Worm (Caenorhabditis elegans): Measurements from ENCODE around the gene rabr-1.

rabr-1 gene

ce11 chrX:2447214-2447613 lies 48.8 kb upstream of the rabr-1 start:
- no peak for TF ChIP-seq ztf-11 (tag; optimal IDR thresholded peaks at IDR 0.05)
- TF ChIP-seq dmd-6 (GFP tag; IDR thresholded peaks at IDR 0.05) = no peak
- peak; percentile 34; the same call in 1 of the 2 replicates for TF ChIP-seq set-16 (GFP tag; IDR thresholded peaks at IDR 0.05)
- no peak for TF ChIP-seq T26A8.4 (GFP tag; IDR thresholded peaks at IDR 0.05)

ce11 chrX:2450994-2451393 lies 45.0 kb upstream of the rabr-1 start:
- TF ChIP-seq spr-3 (GFP tag; optimal IDR thresholded peaks at IDR 0.05) (no peak), T26A8.4 (GFP tag; IDR thresholded peaks at IDR 0.05) (no peak), set-16 (GFP tag; IDR thresholded peaks at IDR 0.05) (peak; percentile 50; the same call in 1 of the 2 replicates), nhr-111 (GFP tag; optimal IDR thresholded peaks at IDR 0.05) (no peak), dve-1 (tag; optimal IDR thresholded peaks at IDR 0.05; ENCODE audit: insufficient read depth) (no peak), ztf-7 (tag; optimal IDR thresholded peaks at IDR 0.05) (no peak), ctbp-1 (GFP tag; IDR thresholded peaks at IDR 0.05) (0 out of 2 replicates have a peak, but pooled peaks have one; percentile 16), aha-1 (tag) (peak; percentile 3), nhr-77 (tag; optimal IDR thresholded peaks at IDR 0.05) (no peak), madf-5 (GFP tag; IDR thresholded peaks at IDR 0.05) (no peak), daf-16 (GFP tag; optimal IDR thresholded peaks at IDR 0.05) (no peak), daf-16 (tag; optimal IDR thresholded peaks at IDR 0.05) (no peak), nhr-48 (tag; optimal IDR thresholded peaks at IDR 0.05) (no peak), nhr-237 (tag; optimal IDR thresholded peaks at IDR 0.05) (no peak), ceh-28 (tag; optimal IDR thresholded peaks at IDR 0.05) (no peak)

ce11 chrX:2452297-2452696 lies 43.7 kb upstream of the rabr-1 start:
- TF ChIP-seq zag-1 (tag; optimal IDR thresholded peaks at IDR 0.05) (no peak), hlh-11 (tag; optimal IDR thresholded peaks at IDR 0.05) (peak; percentile 14), lin-38 (GFP tag; IDR thresholded peaks at IDR 0.05) (no peak), D1046.2 (GFP tag; IDR thresholded peaks at IDR 0.05) (no peak), aha-1 (tag) (no peak), nhr-28 (tag; optimal IDR thresholded peaks at IDR 0.05) (no peak)

- TF ChIP-seq lin-1 (GFP tag; IDR thresholded peaks at IDR 0.05) (no peak), ceh-44 (GFP tag; IDR thresholded peaks at IDR 0.05) (no peak), Y75B8A.6 (GFP tag; IDR thresholded peaks at IDR 0.05) (no peak), unc-130 (GFP tag; optimal IDR thresholded peaks at IDR 0.05) (no peak), ceh-28 (tag; optimal IDR thresholded peaks at IDR 0.05) (no peak), R02D3.7 (tag; optimal IDR thresholded peaks at IDR 0.05) (no peak), daf-8 (GFP tag; IDR thresholded peaks at IDR 0.05) (no peak), unc-62 (GFP tag; optimal IDR thresholded peaks at IDR 0.05 in 1 of 2) (no peak), unc-62 (tag; optimal IDR thresholded peaks at IDR 0.05) (no peak), mep-1 (tag; optimal IDR thresholded peaks at IDR 0.05) (no peak), unc-39 (tag; optimal IDR thresholded peaks at IDR 0.05) (no peak), lin-15B (tag; optimal IDR thresholded peaks at IDR 0.05) (no peak), ZK546.5 (tag; optimal IDR thresholded peaks at IDR 0.05) (no peak), mdl-1 (tag; optimal IDR thresholded peaks at IDR 0.05) (no peak)
Measured at ce11 chrX:2452716-2453115, 43.3 kb upstream of the rabr-1 start.

ce11 chrX:2454914-2455313 lies 41.1 kb upstream of the rabr-1 start:
- TF ChIP-seq pha-4 (GFP tag; IDR thresholded peaks at IDR 0.05) (no peak), pha-4 (tag; optimal IDR thresholded peaks at IDR 0.05) (no peak), fkh-10 (GFP tag; optimal IDR thresholded peaks at IDR 0.05) (peak; percentile 69)
